Fruit fly (Drosophila melanogaster) whole organism, embryonic: ENCODE data around the gene Hs2st.

ENCODE experiments used
- Adf1 ChIP-seq: fragments of 200-800 bp; sonication (Bioruptor generic); IDR thresholded peaks from 2 replicates; pipeline ENCODE4 v1.3.6; 2022; ENCODE audit warnings: missing biosample characterization, missing genetic modification characterization
- Bteb2 ChIP-seq: fragments of 200-800 bp; sonication (Bioruptor generic); optimal IDR thresholded peaks from 2 replicates; lab custom pipeline; 2016; ENCODE audit warnings: missing biosample characterization, missing genetic modification characterization
- CG10979 ChIP-seq: fragments of 200-800 bp; sonication (Bioruptor generic); optimal IDR thresholded peaks from 2 replicates; lab custom pipeline; 2018; ENCODE audit warnings: missing biosample characterization, mild to moderate bottlenecking, missing genetic modification characterization, moderate library complexity
- CG14014 ChIP-seq: fragments of 200-800 bp; sonication (Bioruptor generic); IDR thresholded peaks from 2 replicates; pipeline ENCODE4 v1.3.6; 2022; ENCODE audit warnings: missing biosample characterization, missing genetic modification characterization
- CG2129 ChIP-seq: fragments of 200-800 bp; sonication (Bioruptor generic); IDR thresholded peaks from 2 replicates; pipeline ENCODE4 v1.3.6; 2022; ENCODE audit warnings: missing biosample characterization, missing genetic modification characterization; ENCODE audit not compliant: partially characterized antibody
- CG3065 ChIP-seq: fragments of 200-800 bp; sonication (Bioruptor generic); optimal IDR thresholded peaks from 2 replicates; lab custom pipeline; 2016; ENCODE audit warnings: missing biosample characterization, missing genetic modification characterization
- CG31365 ChIP-seq: fragments of 200-800 bp; sonication (Bioruptor generic); optimal IDR thresholded peaks from 2 replicates; lab custom pipeline; 2018; ENCODE audit warnings: missing biosample characterization, mild to moderate bottlenecking, missing genetic modification characterization
- CG4360 ChIP-seq: fragments of 200-800 bp; sonication (Bioruptor generic); IDR thresholded peaks from 2 replicates; pipeline ENCODE4 v1.3.6; 2022; ENCODE audit warnings: missing biosample characterization, missing genetic modification characterization
- CG6175 ChIP-seq: fragments of 200-800 bp; sonication (Bioruptor generic); IDR thresholded peaks from 3 replicates; pipeline ENCODE4 v1.3.6; 2022; ENCODE audit warnings: missing biosample characterization, missing genetic modification characterization
- CG6254 ChIP-seq: fragments of 200-800 bp; sonication (Bioruptor generic); optimal IDR thresholded peaks from 3 replicates; lab custom pipeline; 2017; ENCODE audit warnings: mild to moderate bottlenecking, missing biosample characterization, missing genetic modification reagents, missing genetic modification characterization
- CG6689 ChIP-seq: fragments of 200-800 bp; sonication (Bioruptor generic); IDR thresholded peaks from 2 replicates; pipeline ENCODE4 v1.3.6; 2022; ENCODE audit warnings: missing biosample characterization, missing genetic modification characterization
- CG6791 ChIP-seq: fragments of 200-800 bp; sonication (Bioruptor generic); IDR thresholded peaks from 3 replicates; pipeline ENCODE4 v1.3.6; 2022; ENCODE audit warnings: missing biosample characterization, missing genetic modification characterization; ENCODE audit not compliant: partially characterized antibody
- CG8089 ChIP-seq: fragments of 200-800 bp; sonication (Bioruptor generic); optimal IDR thresholded peaks from 3 replicates; lab custom pipeline; 2016; ENCODE audit warnings: missing biosample characterization, missing genetic modification characterization
- CG8281 ChIP-seq: fragments of 200-800 bp; sonication (Bioruptor generic); optimal IDR thresholded peaks from 2 replicates; lab custom pipeline; 2018; ENCODE audit warnings: missing biosample characterization, mild to moderate bottlenecking, missing genetic modification characterization, moderate library complexity
- CG8478 ChIP-seq: fragments of >200 bp; optimal IDR thresholded peaks from 2 replicates; lab custom pipeline; 2018
- CG8924 ChIP-seq: fragments of 200-800 bp; optimal IDR thresholded peaks from 3 replicates; lab custom pipeline; 2019; ENCODE audit warnings: missing biosample characterization, mild to moderate bottlenecking, missing genetic modification characterization, moderate library complexity
- CG9932 ChIP-seq: fragments of 200-800 bp; sonication (Bioruptor generic); IDR thresholded peaks from 2 replicates; pipeline ENCODE4 v1.3.6; 2022; ENCODE audit warnings: missing biosample characterization, missing genetic modification characterization
- CTCF ChIP-seq: fragments of 200-800 bp; sonication (Bioruptor generic); optimal IDR thresholded peaks from 2 replicates; lab custom pipeline; 2017; ENCODE audit warnings: missing biosample characterization, mild to moderate bottlenecking, missing genetic modification characterization, moderate library complexity
- D19B ChIP-seq: fragments of 200-800 bp; sonication (Bioruptor generic); optimal IDR thresholded peaks from 2 replicates; lab custom pipeline; 2017; ENCODE audit warnings: missing biosample characterization, mild to moderate bottlenecking, missing genetic modification characterization
- Deaf1 ChIP-seq: fragments of 200-800 bp; optimal IDR thresholded peaks from 3 replicates; lab custom pipeline; 2019; ENCODE audit warnings: missing biosample characterization, mild to moderate bottlenecking, missing genetic modification characterization, moderate library complexity
- Drgx ChIP-seq: fragments of 200-800 bp; sonication (Bioruptor generic); IDR thresholded peaks from 2 replicates; pipeline ENCODE4 v1.3.6; 2022; ENCODE audit warnings: missing biosample characterization, missing genetic modification characterization
- E2f2 ChIP-seq: fragments of 200-800 bp; sonication (Bioruptor generic); IDR thresholded peaks from 2 replicates; pipeline ENCODE4 v1.3.6; 2022; ENCODE audit warnings: missing biosample characterization, missing genetic modification characterization
- Eip74EF ChIP-seq, 2 experiments: fragments of 200-800 bp in 1 of 2; fragments of >200 bp in 1 of 2; sonication (Bioruptor generic) in 1 of 2; optimal IDR thresholded peaks; 2 replicates each; lab custom pipeline; 2017 to 2019; ENCODE audit warnings: missing biosample characterization in 2 of 2, missing genetic modification characterization in 2 of 2, mild to moderate bottlenecking in 1 of 2, moderate library complexity in 1 of 2
- Ets65A ChIP-seq: fragments of 200-800 bp; sonication (Bioruptor generic); peaks from one replicate; lab custom pipeline; 2016; ENCODE audit warnings: missing biosample characterization, missing genetic modification characterization
- Hr51 ChIP-seq, 2 experiments: fragments of 200-800 bp; sonication (Bioruptor generic); optimal IDR thresholded peaks; 2 replicates in 1 of 2; 3 replicates in 1 of 2; lab custom pipeline; 2016 to 2018; ENCODE audit warnings: missing biosample characterization in 2 of 2, missing genetic modification characterization in 2 of 2, mild to moderate bottlenecking in 1 of 2, moderate library complexity in 1 of 2
- Kr ChIP-seq: fragments of 200-800 bp; sonication (Bioruptor generic); optimal IDR thresholded peaks from 2 replicates; lab custom pipeline; 2017; ENCODE audit warnings: missing biosample characterization, mild to moderate bottlenecking, missing genetic modification characterization
- Meics ChIP-seq: fragments of 200-800 bp; sonication (Bioruptor generic); optimal IDR thresholded peaks from 2 replicates; lab custom pipeline; 2017; ENCODE audit warnings: missing biosample characterization, mild to moderate bottlenecking, missing genetic modification characterization
- Nf-YA ChIP-seq: fragments of 200-800 bp; sonication (Bioruptor generic); IDR thresholded peaks from 2 replicates; pipeline ENCODE4 v1.3.6; 2022; ENCODE audit warnings: missing biosample characterization, missing genetic modification characterization
- Nf-YB ChIP-seq: fragments of 200-800 bp; sonication (Bioruptor generic); optimal IDR thresholded peaks from 3 replicates; lab custom pipeline; 2019; ENCODE audit warnings: missing biosample characterization, mild to moderate bottlenecking, missing genetic modification characterization, moderate library complexity
- Nf-YC ChIP-seq: fragments of 200-800 bp; optimal IDR thresholded peaks from 3 replicates; lab custom pipeline; 2019; ENCODE audit warnings: missing biosample characterization, mild to moderate bottlenecking, missing genetic modification characterization, moderate library complexity
- Rfx ChIP-seq: fragments of 200-800 bp; sonication (Bioruptor generic); IDR thresholded peaks from 2 replicates; pipeline ENCODE4 v1.3.6; 2022; ENCODE audit warnings: missing biosample characterization, missing genetic modification characterization
- Trl ChIP-seq, 3 experiments: fragments of >200 bp in 2 of 3; fragments of 200-800 bp in 1 of 3; sonication (Bioruptor generic) in 1 of 3; optimal IDR thresholded peaks; 2 replicates in 1 of 3; 3 replicates in 2 of 3; lab custom pipeline; 2016 to 2017; ENCODE audit warnings: missing biosample characterization in 1 of 3, missing genetic modification characterization in 1 of 3
- abd-A ChIP-seq: fragments of 200-800 bp; sonication (Bioruptor generic); optimal IDR thresholded peaks from 3 replicates; lab custom pipeline; 2019; ENCODE audit warnings: missing biosample characterization, mild to moderate bottlenecking, missing genetic modification characterization, moderate library complexity
- bigmax ChIP-seq: fragments of 200-800 bp; sonication (Bioruptor generic); optimal IDR thresholded peaks from 2 replicates; lab custom pipeline; 2018; ENCODE audit warnings: missing biosample characterization, mild to moderate bottlenecking, missing genetic modification characterization
- bsh ChIP-seq, 2 experiments: fragments of 200-800 bp; sonication (Bioruptor generic); optimal IDR thresholded peaks; 2 replicates each; lab custom pipeline; 2017 to 2018; ENCODE audit warnings: mild to moderate bottlenecking in 2 of 2, missing biosample characterization in 2 of 2, missing genetic modification characterization in 2 of 2, moderate library complexity in 1 of 2
- cg ChIP-seq: fragments of 200-800 bp; sonication (Bioruptor generic); optimal IDR thresholded peaks from 3 replicates; lab custom pipeline; 2019; ENCODE audit warnings: missing biosample characterization, mild to moderate bottlenecking, missing genetic modification characterization, moderate library complexity
- chinmo ChIP-seq: fragments of 200-800 bp; sonication (Bioruptor generic); IDR thresholded peaks from 4 replicates; pipeline ENCODE4 v1.3.6; 2022; ENCODE audit warnings: missing biosample characterization, missing genetic modification characterization; ENCODE audit not compliant: partially characterized antibody
- esg ChIP-seq: fragments of 200-800 bp; sonication (Bioruptor generic); conservative IDR thresholded peaks from 2 replicates; pipeline ENCODE4 v1.3.6; 2022; ENCODE audit warnings: missing biosample characterization, missing genetic modification characterization
- ewg ChIP-seq: fragments of 200-800 bp; sonication (Bioruptor generic); optimal IDR thresholded peaks from 3 replicates; lab custom pipeline; 2017; ENCODE audit warnings: mild to moderate bottlenecking, missing biosample characterization, missing genetic modification reagents, missing genetic modification characterization
- ind ChIP-seq: fragments of 200-800 bp; sonication (Bioruptor generic); optimal IDR thresholded peaks from 3 replicates; lab custom pipeline; 2016; ENCODE audit warnings: missing biosample characterization, missing genetic modification characterization
- lbe ChIP-seq: fragments of 200-800 bp; sonication (Bioruptor generic); optimal IDR thresholded peaks from 2 replicates; lab custom pipeline; 2016; ENCODE audit warnings: missing biosample characterization, mild to moderate bottlenecking, missing genetic modification characterization
- lmd ChIP-seq: fragments of 200-800 bp; sonication (Bioruptor generic); IDR thresholded peaks from 2 replicates; pipeline ENCODE4 v1.3.6; 2022; ENCODE audit warnings: missing biosample characterization, missing genetic modification characterization
- nau ChIP-seq: fragments of 200-800 bp; sonication (Bioruptor generic); optimal IDR thresholded peaks from 3 replicates; lab custom pipeline; 2017; ENCODE audit warnings: missing biosample characterization, mild to moderate bottlenecking, missing genetic modification characterization, missing genetic modification reagents
- nerfin-1 ChIP-seq: fragments of 200-800 bp; sonication (Bioruptor generic); optimal IDR thresholded peaks from 3 replicates; lab custom pipeline; 2019; ENCODE audit warnings: missing biosample characterization, mild to moderate bottlenecking, missing genetic modification characterization, moderate library complexity
- oc ChIP-seq: fragments of 200-800 bp; sonication (Bioruptor generic); optimal IDR thresholded peaks from 2 replicates; lab custom pipeline; 2018; ENCODE audit warnings: missing biosample characterization, mild to moderate bottlenecking, missing genetic modification characterization, moderate library complexity
- sisA ChIP-seq: fragments of 200-800 bp; sonication (Bioruptor generic); IDR thresholded peaks from 2 replicates; pipeline ENCODE4 v1.3.6; 2022; ENCODE audit warnings: missing biosample characterization, missing genetic modification characterization
- trem ChIP-seq: fragments of 200-800 bp; optimal IDR thresholded peaks from 3 replicates; lab custom pipeline; 2019; ENCODE audit warnings: missing biosample characterization, mild to moderate bottlenecking, missing genetic modification characterization, moderate library complexity
- unc-4 ChIP-seq: fragments of 200-800 bp; sonication (Bioruptor generic); IDR thresholded peaks from 2 replicates; pipeline ENCODE4 v1.3.6; 2022; ENCODE audit warnings: missing biosample characterization, missing genetic modification characterization; ENCODE audit not compliant: partially characterized antibody
- zen ChIP-seq: fragments of 200-800 bp; sonication (Bioruptor generic); optimal IDR thresholded peaks from 3 replicates; lab custom pipeline; 2018; ENCODE audit warnings: missing biosample characterization, mild to moderate bottlenecking, missing genetic modification characterization, moderate library complexity

Gene Hs2st

DNA sequence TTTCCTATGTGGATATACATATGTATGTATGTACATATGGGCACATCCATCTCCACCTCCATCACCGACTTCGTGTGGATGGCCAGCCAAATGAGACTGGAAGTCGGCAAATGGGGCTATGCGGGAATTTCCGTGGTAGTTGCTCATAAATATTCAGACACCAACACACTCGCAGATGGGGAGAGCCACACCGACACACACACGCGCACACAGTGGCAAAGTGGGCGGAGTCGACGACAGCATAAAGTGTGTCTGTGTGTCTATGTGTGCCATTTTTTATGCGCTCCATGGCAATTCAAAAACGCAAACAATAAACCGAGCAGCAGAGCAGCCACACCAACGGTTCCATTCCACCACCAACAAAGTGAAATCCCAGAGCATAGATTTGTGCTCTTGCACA is 18.3 kb upstream of the Hs2st start:
- TF ChIP-seq Deaf1 (peak; percentile 76), abd-A (tag; lab: Kevin White, UChicago) (peak; percentile 73), Nf-YC (tag; lab: Kevin White, UChicago) (peak; percentile 93), CG4360 (peak; percentile 13; the same call in 1 of the 2 replicates), CG8478 (peak; percentile 45), CG8281 (tag; lab: Kevin White, UChicago) (no peak), Nf-YB (peak; percentile 84), Rfx (GFP tag; lab: Robert Waterston, UW) (0 out of 2 replicates have a peak, but pooled peaks have one; percentile 20), esg (GFP tag; lab: Robert Waterston, UW) (no peak), CG9932 (GFP tag; lab: Robert Waterston, UW) (0 out of 2 replicates have a peak, but pooled peaks have one; percentile 31), Drgx (GFP tag; lab: Robert Waterston, UW) (0 out of 2 replicates have a peak, but pooled peaks have one; percentile 5), Trl (optimal IDR thresholded peaks at IDR 0.05; lab: Kevin White, UChicago) (peak in 1 of 2 experiments; percentile 7), Trl (GFP tag; optimal IDR thresholded peaks at IDR 0.05; lab: Kevin White, UChicago) (no peak), CG6254 (GFP tag; lab: Kevin White, UChicago) (no peak), Adf1 (peak; percentile 7; the same call in 1 of the 2 replicates), CG3065 (no peak), CG6791 (GFP tag; lab: Robert Waterston, UW) (0 out of 3 replicates have a peak, but pooled peaks have one; percentile 15), E2f2 (GFP tag; lab: Robert Waterston, UW) (no peak), nerfin-1 (tag; lab: Kevin White, UChicago) (peak; percentile 28), cg (GFP tag; lab: Kevin White, UChicago) (peak; percentile 78), chinmo (GFP tag; lab: Robert Waterston, UW) (0 out of 4 replicates have a peak, but pooled peaks have one; percentile 34)
- TF ChIP-seq, all 482 proteins: peak for 15

DNA sequence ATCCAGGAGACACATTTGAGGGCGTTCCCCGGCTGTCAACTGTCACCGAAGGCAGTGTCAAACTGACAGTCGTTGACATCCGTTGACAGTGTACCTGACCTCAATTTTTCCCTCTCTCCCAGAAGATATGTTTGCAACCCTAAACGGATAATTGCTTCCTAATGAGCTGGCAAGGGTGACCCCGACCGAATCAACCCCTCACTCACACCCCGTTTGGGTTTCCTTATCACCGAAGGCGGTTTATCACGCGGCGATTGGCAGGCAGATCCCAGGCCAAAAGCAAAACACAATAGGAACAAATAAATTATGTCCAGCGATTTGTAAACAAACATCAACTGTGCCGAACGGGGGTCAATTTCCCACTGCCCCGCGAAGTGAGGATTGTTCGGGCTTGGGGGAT is 14.9 kb upstream of the Hs2st start:
- TF ChIP-seq CTCF, result no peak
- TF ChIP-seq nau (GFP tag; lab: Kevin White, UChicago), result no peak
- TF ChIP-seq Ets65A (GFP tag; lab: Kevin White, UChicago), result peak; percentile 2
- no peak for TF ChIP-seq CG10979
- no peak for TF ChIP-seq unc-4 (GFP tag; lab: Robert Waterston, UW)
- TF ChIP-seq zen (tag; lab: Kevin White, UChicago), result peak; percentile 34
- TF ChIP-seq ewg, result no peak
- TF ChIP-seq Kr (GFP tag; lab: Kevin White, UChicago), result peak; percentile 52
- TF ChIP-seq CG8089 (GFP tag; lab: Kevin White, UChicago), result no peak
- no peak for TF ChIP-seq CG9932 (GFP tag; lab: Robert Waterston, UW)
- no peak for TF ChIP-seq lmd (GFP tag; lab: Robert Waterston, UW)
- TF ChIP-seq CG31365 (tag; lab: Kevin White, UChicago), result no peak
- TF ChIP-seq Bteb2 (GFP tag; lab: Kevin White, UChicago), result no peak
- no peak for TF ChIP-seq CG3065
- no peak for TF ChIP-seq Hr51 (GFP tag; optimal IDR thresholded peaks at IDR 0.05; lab: Kevin White, UChicago)
- TF ChIP-seq Eip74EF (GFP tag; optimal IDR thresholded peaks at IDR 0.05; lab: Kevin White, UChicago), result no peak
- TF ChIP-seq lbe (GFP tag; lab: Kevin White, UChicago), result no peak
- TF ChIP-seq bigmax (GFP tag; lab: Kevin White, UChicago), result no peak
- TF ChIP-seq sisA, result no peak
- no peak for TF ChIP-seq ind (GFP tag; lab: Kevin White, UChicago)
- TF ChIP-seq CG14014 (GFP tag; lab: Robert Waterston, UW), result no peak
- no peak for TF ChIP-seq CG8924 (tag; lab: Kevin White, UChicago)
- TF ChIP-seq CG2129, result no peak
- no peak for TF ChIP-seq CG6175 (GFP tag; lab: Robert Waterston, UW)
- TF ChIP-seq CG6791 (GFP tag; lab: Robert Waterston, UW), result no peak
- TF ChIP-seq bsh (GFP tag; optimal IDR thresholded peaks at IDR 0.05; lab: Kevin White, UChicago), result no peak
- TF ChIP-seq Nf-YA (GFP tag; lab: Robert Waterston, UW), result no peak
- TF ChIP-seq D19B (GFP tag; lab: Kevin White, UChicago), result no peak
- TF ChIP-seq Nf-YB, result peak; percentile 5
- TF ChIP-seq oc (tag; lab: Kevin White, UChicago), result no peak
- no peak for TF ChIP-seq CG6689 (GFP tag; lab: Robert Waterston, UW)
- no peak for TF ChIP-seq Meics (GFP tag; lab: Kevin White, UChicago)
- no peak for TF ChIP-seq trem (tag; lab: Kevin White, UChicago)
